Fruit fly (Drosophila melanogaster): ENCODE data around the gene CG7408.
"Not testable (repeated sequence)": the region's sequence is repeated elsewhere in the genome, so short reads cannot be mapped to it uniquely, and the experiment has no call there.

CG7408 gene

dm6 chr3L:17878781-17879360 is at the start of gene CG7408:
TSS of gene CG7408 (plus strand) at chr3L:17879096.
- TF ChIP-seq CG17801 (GFP tag; optimal IDR thresholded peaks at IDR 0.05; ENCODE audit: partially characterized antibody) = peak; percentile 9

dm6 chr3L:17833525-17833924 is 45.4 kb upstream of the CG7408 start, which contains the start of gene CG32188:
TSS of gene CG32188 (minus strand) at chr3L:17833625.
- no peak for TF ChIP-seq CG17801 (GFP tag; optimal IDR thresholded peaks at IDR 0.05; ENCODE audit: partially characterized antibody)

dm6 chr3L:17835074-17835473 is 43.8 kb upstream of the CG7408 start, which contains the start of gene CG32189:
TSS of gene CG32189 (minus strand) at chr3L:17835174.
- no peak for TF ChIP-seq CG17801 (GFP tag; optimal IDR thresholded peaks at IDR 0.05; ENCODE audit: partially characterized antibody)

dm6 chr3L:17841085-17841606 is 37.8 kb upstream of the CG7408 start, which contains the start of gene CG5577:
TSS of gene CG5577 (minus strand) at chr3L:17841427.
- TF ChIP-seq CG17801 (GFP tag; optimal IDR thresholded peaks at IDR 0.05; ENCODE audit: partially characterized antibody) = peak; percentile 73

- TF ChIP-seq CG17801 (GFP tag; optimal IDR thresholded peaks at IDR 0.05; ENCODE audit: partially characterized antibody) = peak; percentile 11
Observed at dm6 chr3L:17842892-17843703, 35.8 kb upstream of the CG7408 start, which contains the start of gene CG5567. TSS of gene CG5567 (minus strand) at chr3L:17843544.

- peak; percentile 67 for TF ChIP-seq CG17801 (GFP tag; optimal IDR thresholded peaks at IDR 0.05; ENCODE audit: partially characterized antibody)
Observed at dm6 chr3L:17846169-17846981, 32.5 kb upstream of the CG7408 start, which contains the start of the genes MED19 and CG7430. TSS of gene MED19 (minus strand) at chr3L:17846501. TSS of gene CG7430 (plus strand) at chr3L:17846916.

dm6 chr3L:17846982-17847355 is 31.9 kb upstream of the CG7408 start:
- peak; percentile 5 for TF ChIP-seq CG17801 (GFP tag; optimal IDR thresholded peaks at IDR 0.05; ENCODE audit: partially characterized antibody)

- TF ChIP-seq CG17801 (GFP tag; optimal IDR thresholded peaks at IDR 0.05; ENCODE audit: partially characterized antibody) = no peak
Observed at dm6 chr3L:17849517-17849916, 29.4 kb upstream of the CG7408 start, which contains the start of gene TrpRS-m. TSS of gene TrpRS-m (plus strand) at chr3L:17849727.

- TF ChIP-seq CG17801 (GFP tag; optimal IDR thresholded peaks at IDR 0.05; ENCODE audit: partially characterized antibody) = peak; percentile 40
Observed at dm6 chr3L:17856655-17857479, 22.0 kb upstream of the CG7408 start, which contains the start of gene CG5535. TSS of gene CG5535 (minus strand) at chr3L:17856794.

- TF ChIP-seq CG17801 (GFP tag; optimal IDR thresholded peaks at IDR 0.05; ENCODE audit: partially characterized antibody) = not testable (repeated sequence)
Observed at dm6 chr3L:17858174-17858573, 20.7 kb upstream of the CG7408 start, which contains the start of gene CG34002. TSS of gene CG34002 (plus strand) at chr3L:17858474.

dm6 chr3L:17884276-17884675 is 5.4 kb downstream of the CG7408 start, which contains the start of gene CG5506:
TSS of gene CG5506 (minus strand) at chr3L:17884376.
- no peak for TF ChIP-seq CG17801 (GFP tag; optimal IDR thresholded peaks at IDR 0.05; ENCODE audit: partially characterized antibody)

dm6 chr3L:17886545-17886944 is 7.6 kb downstream of the CG7408 start, which contains the start of gene CG16775:
TSS of gene CG16775 (minus strand) at chr3L:17886645.
- no peak for TF ChIP-seq CG17801 (GFP tag; optimal IDR thresholded peaks at IDR 0.05; ENCODE audit: partially characterized antibody)

dm6 chr3L:17887393-17887792 is 8.5 kb downstream of the CG7408 start, which contains the start of gene CG7402:
TSS of gene CG7402 (plus strand) at chr3L:17887705.
- no peak for TF ChIP-seq CG17801 (GFP tag; optimal IDR thresholded peaks at IDR 0.05; ENCODE audit: partially characterized antibody)

Measured in ovary, adult (tissue).